Fruit fly (Drosophila melanogaster): ENCODE measurements around the gene vvl.

- TF ChIP-seq Eip75B (GFP tag; optimal IDR thresholded peaks at IDR 0.05) (no peak), CG16779 (tag; optimal IDR thresholded peaks at IDR 0.05) (no peak), lz (GFP tag; optimal IDR thresholded peaks at IDR 0.05) (no peak), achi (GFP tag; optimal IDR thresholded peaks at IDR 0.05) (no peak), Hr38 (GFP tag; optimal IDR thresholded peaks at IDR 0.05) (no peak), fd59A (GFP tag; optimal IDR thresholded peaks at IDR 0.05) (no peak), Sox14 (GFP tag; optimal IDR thresholded peaks at IDR 0.05) (no peak), ss (GFP tag; optimal IDR thresholded peaks at IDR 0.05) (no peak), OdsH (GFP tag; optimal IDR thresholded peaks at IDR 0.05) (no peak), Blimp-1 (GFP tag; optimal IDR thresholded peaks at IDR 0.05) (no peak), CG6854 (GFP tag; optimal IDR thresholded peaks at IDR 0.05) (no peak), CG8319 (GFP tag; optimal IDR thresholded peaks at IDR 0.05) (no peak), CG3919 (GFP tag; optimal IDR thresholded peaks at IDR 0.05) (no peak), CG11294 (GFP tag; IDR thresholded peaks at IDR 0.05) (no peak)
These were observed 26.1 kb upstream of the vvl start for dm6 chr3L:6763836-6764235.
